Worm (Caenorhabditis elegans): ENCODE measurements around the gene ZK643.5.

ce11 chrIII:8961993-8962392 is 6.0 kb upstream of the ZK643.5 start, which contains the start of gene grl-25:
- TF ChIP-seq dmd-4 (tag; optimal IDR thresholded peaks at IDR 0.05; ENCODE audit: borderline replicate concordance), result no peak
- TF ChIP-seq F13H6.1 (tag; optimal IDR thresholded peaks at IDR 0.05), result no peak
- TF ChIP-seq hlh-30 (tag; optimal IDR thresholded peaks at IDR 0.05; ENCODE audit: insufficient read depth), result no peak
- TF ChIP-seq ceh-18 (tag; optimal IDR thresholded peaks at IDR 0.05), result no peak
- TF ChIP-seq Y22D7AL.16 (tag; optimal IDR thresholded peaks at IDR 0.05), result no peak
- no peak for TF ChIP-seq unc-3 (GFP tag; conservative IDR thresholded peaks at IDR 0.05)
- TF ChIP-seq unc-3 (tag; optimal IDR thresholded peaks at IDR 0.05), result no peak
